Worm (Caenorhabditis elegans) whole organism, late embryonic: Measurements from ENCODE around the gene F29F11.20.

Experiments
- Y22D7AL.16 ChIP-seq: sonication (generic microtip); optimal IDR thresholded peaks from 2 replicates; lab custom pipeline; 2016; ENCODE audit warnings: missing genetic modification characterization, missing compliant biosample characterization
- ceh-2 ChIP-seq: sonication (generic microtip); optimal IDR thresholded peaks from 2 replicates; lab custom pipeline; 2016; ENCODE audit warnings: missing genotype, missing genetic modification characterization, missing compliant biosample characterization
- ceh-31 ChIP-seq: sonication (generic microtip); optimal IDR thresholded peaks from 2 replicates; lab custom pipeline; 2016; ENCODE audit warnings: missing genetic modification characterization, missing compliant biosample characterization
- fax-1 ChIP-seq: sonication (generic microtip); optimal IDR thresholded peaks from 2 replicates; lab custom pipeline; 2016; ENCODE audit warnings: missing genotype, missing genetic modification characterization, missing compliant biosample characterization
- fkh-10 ChIP-seq: fragments of 150-350 bp; optimal IDR thresholded peaks from 2 replicates; lab custom pipeline; 2014; ENCODE audit warnings: missing biosample characterization, missing genetic modification reagents, missing genetic modification characterization
- hlh-6 ChIP-seq: sonication (generic microtip); optimal IDR thresholded peaks from 2 replicates; lab custom pipeline; 2016; ENCODE audit warnings: missing genotype, missing genetic modification characterization, missing compliant biosample characterization
- hlh-8 ChIP-seq: sonication (generic microtip); optimal IDR thresholded peaks from 2 replicates; lab custom pipeline; 2016; ENCODE audit warnings: missing genotype, missing genetic modification characterization, missing compliant biosample characterization
- lim-6 ChIP-seq: sonication (generic microtip); optimal IDR thresholded peaks from 2 replicates; lab custom pipeline; 2016; ENCODE audit warnings: missing genetic modification characterization, missing compliant biosample characterization
- madf-2 ChIP-seq: sonication (generic microtip); optimal IDR thresholded peaks from 2 replicates; lab custom pipeline; 2017; ENCODE audit warnings: missing genetic modification characterization, missing compliant biosample characterization
- nhr-11 ChIP-seq: fragments of 150-350 bp; optimal IDR thresholded peaks from 2 replicates; lab custom pipeline; 2014; ENCODE audit warnings: missing biosample characterization, missing genetic modification characterization
- ref-2 ChIP-seq: sonication (generic microtip); optimal IDR thresholded peaks from 2 replicates; lab custom pipeline; 2016; ENCODE audit warnings: missing genetic modification characterization, missing compliant biosample characterization
- sdc-2 ChIP-seq: sonication (generic microtip); optimal IDR thresholded peaks from 2 replicates; lab custom pipeline; 2016; ENCODE audit warnings: missing genotype, missing genetic modification characterization, missing compliant biosample characterization
- tbx-2 ChIP-seq: sonication (generic microtip); optimal IDR thresholded peaks from 2 replicates; lab custom pipeline; 2016; ENCODE audit warnings: missing genetic modification characterization, missing compliant biosample characterization
- unc-55 ChIP-seq: sonication (generic microtip); optimal IDR thresholded peaks from 2 replicates; lab custom pipeline; 2017; ENCODE audit warnings: missing biosample characterization, missing genetic modification reagents, missing genetic modification characterization

- TF ChIP-seq ceh-31 (no peak), sdc-2 (tag; lab: Kevin White, UChicago) (no peak), tbx-2 (tag; lab: Kevin White, UChicago) (no peak), fkh-10 (no peak), nhr-11 (tag; lab: Kevin White, UChicago) (no peak), Y22D7AL.16 (tag; lab: Kevin White, UChicago) (no peak), hlh-6 (tag; lab: Kevin White, UChicago) (no peak), ceh-2 (no peak), hlh-8 (no peak), lim-6 (tag; lab: Kevin White, UChicago) (no peak), unc-55 (GFP tag; lab: Kevin White, UChicago) (no peak), ref-2 (tag; lab: Kevin White, UChicago) (no peak), fax-1 (tag; lab: Kevin White, UChicago) (no peak), madf-2 (no peak)
Measured at ce11 chrV:10656958-10657357, 30.7 kb upstream of the F29F11.20 start, which contains the start of gene ugt-34.
